Fruit fly (Drosophila melanogaster) whole organism, wandering third instar larva: Measurements from ENCODE around the gene yellow-e2.

Experiments used
- CG32264 ChIP-seq: fragments of 200-800 bp; sonication (Bioruptor generic); optimal IDR thresholded peaks from 2 replicates; lab custom pipeline; 2016; ENCODE audit warnings: missing biosample characterization, missing genetic modification characterization
- Dif ChIP-seq: fragments of 200-275, 200-300 bp; sonication (Bioruptor generic); optimal IDR thresholded peaks from 2 replicates; lab custom pipeline; 2018; ENCODE audit warnings: missing biosample characterization, missing genetic modification characterization; ENCODE audit not compliant: partially characterized antibody
- GATAd ChIP-seq: sonication (Bioruptor generic); optimal IDR thresholded peaks from 2 replicates; lab custom pipeline; 2016; ENCODE audit warnings: missing biosample characterization, missing genetic modification characterization
- HLH106 ChIP-seq: fragments of 200-800 bp; optimal IDR thresholded peaks from 3 replicates; lab custom pipeline; 2019; ENCODE audit warnings: missing biosample characterization, mild to moderate bottlenecking, missing genetic modification characterization, moderate library complexity
- Hnf4 ChIP-seq: fragments of 200-800 bp; sonication (Bioruptor generic); optimal IDR thresholded peaks from 2 replicates; lab custom pipeline; 2016; ENCODE audit warnings: missing biosample characterization, mild to moderate bottlenecking, missing genetic modification characterization
- Hr78 ChIP-seq: fragments of >200 bp; optimal IDR thresholded peaks from 2 replicates; lab custom pipeline; 2017; ENCODE audit warnings: missing biosample characterization, missing genetic modification characterization
- Hr83 ChIP-seq: fragments of 200-300 bp; sonication (Bioruptor generic); optimal IDR thresholded peaks from 2 replicates; lab custom pipeline; 2016; ENCODE audit warnings: missing biosample characterization, mild to moderate bottlenecking, missing genetic modification characterization, moderate library complexity; ENCODE audit not compliant: poor library complexity, severe bottlenecking
- Jra ChIP-seq: sonication (Bioruptor generic); optimal IDR thresholded peaks from 2 replicates; lab custom pipeline; 2016; ENCODE audit warnings: missing biosample characterization, missing genetic modification characterization
- Mio ChIP-seq: sonication (Bioruptor generic); optimal IDR thresholded peaks from 2 replicates; lab custom pipeline; 2016; ENCODE audit warnings: missing biosample characterization, missing genetic modification characterization
- N ChIP-seq: fragments of >200 bp; optimal IDR thresholded peaks from 2 replicates; lab custom pipeline; 2018; ENCODE audit warnings: missing biosample characterization, missing external identifiers, missing genetic modification characterization
- OdsH ChIP-seq: fragments of 200-800 bp; sonication (Bioruptor generic); optimal IDR thresholded peaks from 2 replicates; lab custom pipeline; 2016; ENCODE audit warnings: missing biosample characterization, mild to moderate bottlenecking, missing genetic modification characterization
- Rel ChIP-seq, 2 experiments: fragments of 200-800 bp; sonication (Bioruptor generic) in 1 of 2; optimal IDR thresholded peaks; 2 replicates in 1 of 2; 3 replicates in 1 of 2; lab custom pipeline; 2016 to 2019; ENCODE audit warnings: mild to moderate bottlenecking in 2 of 2, missing biosample characterization in 2 of 2, missing genetic modification characterization in 2 of 2, moderate library complexity in 1 of 2
- Sp1 ChIP-seq: fragments of 200-800 bp; sonication (Bioruptor generic); optimal IDR thresholded peaks from 3 replicates; lab custom pipeline; 2019; ENCODE audit warnings: missing biosample characterization, mild to moderate bottlenecking, missing genetic modification characterization, moderate library complexity
- br ChIP-seq: fragments of 200-800 bp; sonication (Bioruptor generic); optimal IDR thresholded peaks from 2 replicates; lab custom pipeline; 2016; ENCODE audit warnings: missing biosample characterization, missing genetic modification characterization
- brk ChIP-seq: fragments of 200-800 bp; sonication (Bioruptor generic); optimal IDR thresholded peaks from 2 replicates; lab custom pipeline; 2016; ENCODE audit warnings: missing biosample characterization, mild to moderate bottlenecking, missing genetic modification characterization
- dl ChIP-seq, 2 experiments: fragments of 175-275, 200-275 bp in 1 of 2; fragments of 200-275 bp in 1 of 2; sonication (Bioruptor generic); optimal IDR thresholded peaks; lab custom pipeline; 2018; ENCODE audit warnings: mild to moderate bottlenecking in 2 of 2, missing biosample characterization in 2 of 2, missing genetic modification characterization in 2 of 2, moderate library complexity in 2 of 2; ENCODE audit not compliant: partially characterized antibody in 2 of 2, insufficient read depth in 1 of 2
- dmrt93B ChIP-seq: fragments of 200-800 bp; sonication (Bioruptor generic); optimal IDR thresholded peaks from 2 replicates; lab custom pipeline; 2018; ENCODE audit warnings: missing biosample characterization, mild to moderate bottlenecking, missing genetic modification characterization
- dsf ChIP-seq: sonication (Bioruptor generic); optimal IDR thresholded peaks from 2 replicates; lab custom pipeline; 2016; ENCODE audit warnings: missing biosample characterization, missing genetic modification characterization, borderline replicate concordance
- ey ChIP-seq: fragments of 200-800 bp; sonication (Bioruptor generic); optimal IDR thresholded peaks from 2 replicates; lab custom pipeline; 2016; ENCODE audit warnings: missing biosample characterization, missing genetic modification characterization
- foxo ChIP-seq, 2 experiments: fragments of 200-800 bp; sonication (Bioruptor generic); optimal IDR thresholded peaks; 2 replicates in 1 of 2; 3 replicates in 1 of 2; lab custom pipeline; 2016 to 2017; ENCODE audit warnings: missing biosample characterization in 2 of 2, missing genetic modification characterization in 2 of 2
- fru ChIP-seq: fragments of 200-800 bp; sonication (Bioruptor generic); optimal IDR thresholded peaks from 3 replicates; lab custom pipeline; 2016; ENCODE audit warnings: missing biosample characterization, mild to moderate bottlenecking, missing genetic modification characterization
- h ChIP-seq: fragments of 200-800 bp; sonication (Bioruptor generic); optimal IDR thresholded peaks from 3 replicates; lab custom pipeline; 2016; ENCODE audit warnings: missing biosample characterization, mild to moderate bottlenecking, missing genetic modification characterization
- lola ChIP-seq: fragments of >200 bp; optimal IDR thresholded peaks from 2 replicates; lab custom pipeline; 2017; ENCODE audit warnings: missing biosample characterization, missing genetic modification characterization
- pan ChIP-seq: fragments of >200 bp; optimal IDR thresholded peaks from 2 replicates; lab custom pipeline; 2017
- psq ChIP-seq: fragments of 200-800 bp; sonication (Bioruptor generic); optimal IDR thresholded peaks from 3 replicates; lab custom pipeline; 2017; ENCODE audit warnings: missing biosample characterization, mild to moderate bottlenecking, missing genetic modification characterization, moderate library complexity
- rgr ChIP-seq: fragments of 200-800 bp; sonication (Bioruptor generic); optimal IDR thresholded peaks from 3 replicates; lab custom pipeline; 2016; ENCODE audit warnings: missing biosample characterization, mild to moderate bottlenecking, missing genetic modification characterization
- sage ChIP-seq: fragments of 200-800 bp; sonication (Bioruptor generic); optimal IDR thresholded peaks from 2 replicates; lab custom pipeline; 2016; ENCODE audit warnings: missing biosample characterization, mild to moderate bottlenecking, missing genetic modification characterization
- sv ChIP-seq: fragments of 200-800 bp; sonication (Bioruptor generic); optimal IDR thresholded peaks from 3 replicates; lab custom pipeline; 2016; ENCODE audit warnings: missing biosample characterization, missing genetic modification characterization
- tai ChIP-seq: sonication (Bioruptor generic); optimal IDR thresholded peaks from 2 replicates; lab custom pipeline; 2016; ENCODE audit warnings: missing biosample characterization, missing genetic modification characterization
- woc ChIP-seq: sonication (Bioruptor generic); optimal IDR thresholded peaks from 2 replicates; lab custom pipeline; 2016; ENCODE audit warnings: missing biosample characterization, mild to moderate bottlenecking, missing genetic modification characterization

The yellow-e2 gene

DNA sequence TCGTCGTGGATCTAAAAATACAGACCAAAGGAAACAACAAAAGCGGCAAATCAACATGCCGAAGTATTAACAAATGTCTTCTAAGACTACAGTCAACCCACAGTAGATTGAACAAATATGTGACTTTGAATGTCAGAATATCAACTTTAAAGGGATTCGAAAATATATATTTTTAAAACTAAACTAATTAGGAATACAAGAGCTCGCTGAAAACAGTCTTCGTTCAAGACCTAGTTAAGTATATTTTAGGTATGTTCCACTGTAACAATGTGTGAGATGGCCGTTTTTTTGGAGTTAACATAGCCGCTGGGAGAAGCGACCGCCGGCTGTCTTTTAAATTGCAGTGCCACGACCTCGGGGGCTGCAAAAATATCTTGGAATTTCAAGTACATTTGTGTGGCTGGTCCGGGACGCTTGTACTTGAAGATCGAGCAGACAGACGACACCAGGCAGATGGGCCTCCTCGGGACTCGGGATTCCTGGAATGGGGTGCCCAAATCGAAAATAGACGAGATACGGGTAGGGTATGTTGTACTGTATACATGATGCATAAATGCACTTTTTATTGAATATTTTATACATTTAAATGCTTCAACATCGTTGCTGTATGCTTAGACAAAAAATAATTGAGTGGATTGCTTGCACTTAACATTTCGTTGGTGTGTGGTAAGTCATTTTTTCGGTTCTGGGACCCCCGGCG is 21.7 kb upstream of the yellow-e2 start:
- no peak for TF ChIP-seq CG32264 (GFP tag; lab: Kevin White, UChicago)
- TF ChIP-seq Rel (GFP tag; optimal IDR thresholded peaks at IDR 0.05; lab: Kevin White, UChicago): no peak
- TF ChIP-seq Rel (tag; optimal IDR thresholded peaks at IDR 0.05; lab: Kevin White, UChicago): no peak
- TF ChIP-seq brk (GFP tag; lab: Kevin White, UChicago): no peak
- TF ChIP-seq OdsH: peak; percentile 67
- TF ChIP-seq dl (GFP tag; optimal IDR thresholded peaks at IDR 0.05; lab: Kevin White, UChicago; ENCODE audit: insufficient read depth in 1 of 2, partially characterized antibody in 2 of 2): no peak
- TF ChIP-seq rgr (GFP tag; lab: Kevin White, UChicago): peak; percentile 73
- peak; percentile 38 for TF ChIP-seq dmrt93B (GFP tag; lab: Kevin White, UChicago)
- TF ChIP-seq foxo (GFP tag; optimal IDR thresholded peaks at IDR 0.05; lab: Kevin White, UChicago): peak in 1 of 2 experiments; percentile 70
- TF ChIP-seq dsf: no peak
- peak; percentile 41 for TF ChIP-seq sv (GFP tag; lab: Kevin White, UChicago)
- peak; percentile 76 for TF ChIP-seq h (GFP tag; lab: Kevin White, UChicago)
- peak; percentile 50 for TF ChIP-seq Hnf4 (GFP tag; lab: Kevin White, UChicago)
- peak; percentile 50 for TF ChIP-seq psq (GFP tag; lab: Kevin White, UChicago)
- TF ChIP-seq br (GFP tag; lab: Kevin White, UChicago): peak; percentile 62
- peak; percentile 80 for TF ChIP-seq ey (GFP tag; lab: Kevin White, UChicago)
- TF ChIP-seq pan (lab: Kevin White, UChicago): no peak
- TF ChIP-seq fru (GFP tag; lab: Kevin White, UChicago): peak; percentile 67
- TF ChIP-seq Jra (GFP tag; lab: Kevin White, UChicago): no peak
- TF ChIP-seq Dif (GFP tag; lab: Kevin White, UChicago): no peak
- no peak for TF ChIP-seq sage (GFP tag; lab: Kevin White, UChicago)
- no peak for TF ChIP-seq GATAd (GFP tag; lab: Kevin White, UChicago)
- peak; percentile 15 for TF ChIP-seq Sp1 (GFP tag; lab: Kevin White, UChicago)
- no peak for TF ChIP-seq Mio (GFP tag; lab: Kevin White, UChicago)
- no peak for TF ChIP-seq Hr78
- peak; percentile 45 for TF ChIP-seq HLH106 (tag; lab: Kevin White, UChicago)
- no peak for TF ChIP-seq N (GFP tag; lab: Kevin White, UChicago)
- peak; percentile 20 for TF ChIP-seq woc (GFP tag; lab: Kevin White, UChicago)

DNA sequence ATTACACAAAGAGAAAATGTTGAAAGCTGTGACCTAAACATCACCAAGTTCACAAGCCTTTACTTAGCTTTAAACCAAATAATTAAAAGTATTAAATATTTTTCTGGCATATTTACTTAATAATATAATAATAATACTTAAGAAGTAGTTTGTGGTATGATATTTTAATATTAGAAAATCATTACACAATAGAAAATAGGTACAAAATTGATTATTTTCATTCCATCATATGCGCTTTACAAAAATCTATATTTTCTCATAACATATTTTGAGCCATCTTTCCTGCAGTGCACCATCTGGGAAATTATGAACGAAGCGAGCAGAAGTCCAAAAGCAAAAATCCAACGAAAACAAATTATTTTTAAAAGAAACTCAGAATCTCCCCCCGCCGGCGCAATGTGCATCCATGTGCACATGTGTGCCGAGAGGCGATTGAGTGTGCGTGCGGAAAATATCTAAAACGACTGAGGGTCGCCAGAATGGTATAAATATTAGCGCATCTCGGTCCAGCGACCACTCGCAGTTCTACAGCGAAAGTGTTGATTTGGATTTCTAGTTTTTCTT is 18.8 kb upstream of the yellow-e2 start, which contains the start of gene Act87E:
Gene Act87E (plus strand): TSS at position 514 of the 564 bp plus-strand sequence.
- TF ChIP-seq foxo (GFP tag; optimal IDR thresholded peaks at IDR 0.05; lab: Kevin White, UChicago) (no peak), sage (GFP tag; lab: Kevin White, UChicago) (no peak), HLH106 (tag; lab: Kevin White, UChicago) (peak; percentile 0), Sp1 (GFP tag; lab: Kevin White, UChicago) (no peak), dmrt93B (GFP tag; lab: Kevin White, UChicago) (peak; percentile 17)

DNA sequence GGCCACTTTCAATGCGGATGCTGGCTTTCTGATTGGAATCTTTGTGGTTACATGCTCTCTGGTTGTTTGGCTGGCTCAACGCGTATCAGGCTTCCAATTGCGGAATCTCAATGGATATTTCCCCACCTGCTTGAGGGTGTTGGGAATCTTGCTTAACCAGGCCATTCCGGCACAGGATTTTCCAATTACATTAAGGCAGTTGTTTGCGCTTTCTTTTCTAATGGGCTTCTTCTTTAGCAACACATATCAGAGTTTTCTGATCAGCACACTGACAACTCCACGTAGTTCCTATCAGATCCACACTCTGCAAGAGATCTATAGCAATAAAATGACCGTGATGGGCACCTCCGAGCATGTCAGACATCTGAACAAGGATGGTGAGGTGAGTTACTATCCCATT is 15.4 kb upstream of the yellow-e2 start:
- TF ChIP-seq dmrt93B (GFP tag; lab: Kevin White, UChicago): no peak
- TF ChIP-seq brk (GFP tag; lab: Kevin White, UChicago): no peak
- no peak for TF ChIP-seq Jra (GFP tag; lab: Kevin White, UChicago)
- TF ChIP-seq Dif (GFP tag; lab: Kevin White, UChicago): no peak
- no peak for TF ChIP-seq Hr83
- no peak for TF ChIP-seq dsf
- no peak for TF ChIP-seq CG32264 (GFP tag; lab: Kevin White, UChicago)
- TF ChIP-seq br (GFP tag; lab: Kevin White, UChicago): no peak
- TF ChIP-seq sage (GFP tag; lab: Kevin White, UChicago): no peak
- no peak for TF ChIP-seq lola (GFP tag; lab: Kevin White, UChicago)
- TF ChIP-seq Hnf4 (GFP tag; lab: Kevin White, UChicago): no peak
- TF ChIP-seq HLH106 (tag; lab: Kevin White, UChicago): no peak
- no peak for TF ChIP-seq tai
- TF ChIP-seq Rel (GFP tag; optimal IDR thresholded peaks at IDR 0.05; lab: Kevin White, UChicago): no peak
- TF ChIP-seq Rel (tag; optimal IDR thresholded peaks at IDR 0.05; lab: Kevin White, UChicago): no peak
- no peak for TF ChIP-seq psq (GFP tag; lab: Kevin White, UChicago)
- TF ChIP-seq dl (GFP tag; optimal IDR thresholded peaks at IDR 0.05; lab: Kevin White, UChicago; ENCODE audit: insufficient read depth in 1 of 2, partially characterized antibody in 2 of 2): no peak
